Fruit fly (Drosophila melanogaster) whole organism, embryonic: Measurements from ENCODE around the gene Bet1.

Experiments
- CG10543 ChIP-seq: fragments of 200-800 bp; sonication (Bioruptor generic); optimal IDR thresholded peaks from 3 replicates; lab custom pipeline; 2017; ENCODE audit warnings: missing biosample characterization, mild to moderate bottlenecking, missing genetic modification characterization, moderate library complexity
- CG11723 ChIP-seq: fragments of 200-800 bp; sonication (Bioruptor generic); optimal IDR thresholded peaks from 2 replicates; lab custom pipeline; 2017; ENCODE audit warnings: missing biosample characterization, mild to moderate bottlenecking, missing genetic modification characterization
- CG12104 ChIP-seq: fragments of 200-800 bp; sonication (Bioruptor generic); optimal IDR thresholded peaks from 3 replicates; lab custom pipeline; 2016; ENCODE audit warnings: missing biosample characterization, missing genetic modification characterization
- CG12391 ChIP-seq: fragments of 200-800 bp; sonication (Bioruptor generic); optimal IDR thresholded peaks from 3 replicates; lab custom pipeline; 2018; ENCODE audit warnings: missing biosample characterization, mild to moderate bottlenecking, missing genetic modification characterization, moderate library complexity
- CG12659 ChIP-seq: fragments of 200-800 bp; sonication (Bioruptor generic); optimal IDR thresholded peaks from 3 replicates; lab custom pipeline; 2017; ENCODE audit warnings: mild to moderate bottlenecking, missing biosample characterization, missing genetic modification reagents, missing genetic modification characterization
- CG13894 ChIP-seq: fragments of 200-800 bp; sonication (Bioruptor generic); optimal IDR thresholded peaks from 3 replicates; lab custom pipeline; 2018; ENCODE audit warnings: missing biosample characterization, mild to moderate bottlenecking, missing genetic modification characterization, moderate library complexity
- CG16813 ChIP-seq: fragments of 200-800 bp; sonication (Bioruptor generic); IDR thresholded peaks from 3 replicates; pipeline ENCODE4 v1.3.6; 2022; ENCODE audit warnings: missing biosample characterization, missing genetic modification characterization; ENCODE audit not compliant: partially characterized antibody
- CG17359 ChIP-seq: fragments of 200-800 bp; sonication (Bioruptor generic); optimal IDR thresholded peaks from 3 replicates; lab custom pipeline; 2018; ENCODE audit warnings: missing biosample characterization, mild to moderate bottlenecking, missing genetic modification characterization, moderate library complexity
- CG17612 ChIP-seq: fragments of 200-800 bp; sonication (Bioruptor generic); IDR thresholded peaks from 2 replicates; pipeline ENCODE4 v1.3.6; 2022; ENCODE audit warnings: missing biosample characterization, missing genetic modification characterization
- CG1832 ChIP-seq: fragments of 200-800 bp; sonication (Bioruptor generic); optimal IDR thresholded peaks from 2 replicates; lab custom pipeline; 2017; ENCODE audit warnings: missing biosample characterization, mild to moderate bottlenecking, missing genetic modification characterization, inconsistent platforms
- CG2129 ChIP-seq: fragments of 200-800 bp; sonication (Bioruptor generic); IDR thresholded peaks from 2 replicates; pipeline ENCODE4 v1.3.6; 2022; ENCODE audit warnings: missing biosample characterization, missing genetic modification characterization; ENCODE audit not compliant: partially characterized antibody
- CG2199 ChIP-seq: fragments of 200-800 bp; sonication (Bioruptor generic); IDR thresholded peaks from 3 replicates; pipeline ENCODE4 v1.3.6; 2022; ENCODE audit warnings: missing biosample characterization, missing genetic modification characterization
- CG34376 ChIP-seq: fragments of 200-800 bp; sonication (Bioruptor generic); optimal IDR thresholded peaks from 2 replicates; lab custom pipeline; 2018; ENCODE audit warnings: missing biosample characterization, mild to moderate bottlenecking, missing genetic modification characterization
- CG6254 ChIP-seq: fragments of 200-800 bp; sonication (Bioruptor generic); optimal IDR thresholded peaks from 3 replicates; lab custom pipeline; 2017; ENCODE audit warnings: mild to moderate bottlenecking, missing biosample characterization, missing genetic modification reagents, missing genetic modification characterization
- CG6765 ChIP-seq: fragments of 200-800 bp; sonication (Bioruptor generic); optimal IDR thresholded peaks from 3 replicates; lab custom pipeline; 2017; ENCODE audit warnings: missing biosample characterization, mild to moderate bottlenecking, missing genetic modification characterization
- CG6854 ChIP-seq: fragments of 200-800 bp; sonication (Bioruptor generic); optimal IDR thresholded peaks from 3 replicates; lab custom pipeline; 2017; ENCODE audit warnings: missing biosample characterization, mild to moderate bottlenecking, missing genetic modification characterization
- CG8281 ChIP-seq: fragments of 200-800 bp; sonication (Bioruptor generic); optimal IDR thresholded peaks from 2 replicates; lab custom pipeline; 2018; ENCODE audit warnings: missing biosample characterization, mild to moderate bottlenecking, missing genetic modification characterization, moderate library complexity
- CG8290 ChIP-seq, 3 experiments: fragments of 200-800 bp; sonication (Bioruptor generic); optimal IDR thresholded peaks; 2 replicates each; lab custom pipeline; 2016 to 2019; ENCODE audit warnings: missing biosample characterization in 3 of 3, missing genetic modification characterization in 3 of 3, mild to moderate bottlenecking in 2 of 3, moderate library complexity in 1 of 3
- CkIIα-i1 ChIP-seq: fragments of 200-800 bp; sonication (Bioruptor generic); IDR thresholded peaks from 2 replicates; pipeline ENCODE4 v1.3.6; 2022; ENCODE audit warnings: missing biosample characterization, missing genetic modification characterization
- Deaf1 ChIP-seq: fragments of 200-800 bp; optimal IDR thresholded peaks from 3 replicates; lab custom pipeline; 2019; ENCODE audit warnings: missing biosample characterization, mild to moderate bottlenecking, missing genetic modification characterization, moderate library complexity
- Dip3 ChIP-seq: fragments of 200-800 bp; sonication (Bioruptor generic); optimal IDR thresholded peaks from 3 replicates; lab custom pipeline; 2016; ENCODE audit warnings: missing biosample characterization, missing genetic modification characterization
- Doc2 ChIP-seq: fragments of 200-800 bp; sonication (Bioruptor generic); IDR thresholded peaks from 2 replicates; pipeline ENCODE4 v1.3.6; 2022; ENCODE audit warnings: missing biosample characterization, missing genetic modification characterization
- E2f1 ChIP-seq: fragments of 200-800 bp; sonication (Bioruptor generic); IDR thresholded peaks from 2 replicates; pipeline ENCODE4 v1.3.6; 2022; ENCODE audit warnings: missing biosample characterization, missing genetic modification characterization
- Gug ChIP-seq: fragments of 200-800 bp; sonication (Bioruptor generic); IDR thresholded peaks from 4 replicates; pipeline ENCODE4 v1.3.6; 2022; ENCODE audit warnings: missing biosample characterization, missing genetic modification characterization
- H15 ChIP-seq: fragments of 200-800 bp; sonication (Bioruptor generic); IDR thresholded peaks from 3 replicates; pipeline ENCODE4 v1.3.6; 2022; ENCODE audit warnings: missing biosample characterization, missing genetic modification characterization
- HmgZ ChIP-seq: fragments of 200-800 bp; sonication (Bioruptor generic); optimal IDR thresholded peaks from 2 replicates; lab custom pipeline; 2018; ENCODE audit warnings: missing biosample characterization, mild to moderate bottlenecking, missing genetic modification characterization
- Jarid2 ChIP-seq: fragments of 200-800 bp; sonication (Bioruptor generic); optimal IDR thresholded peaks from 3 replicates; lab custom pipeline; 2017; ENCODE audit warnings: mild to moderate bottlenecking, missing biosample characterization, missing genetic modification reagents, missing genetic modification characterization
- Lhr ChIP-seq: fragments of 200-800 bp; sonication (Bioruptor generic); optimal IDR thresholded peaks from 3 replicates; lab custom pipeline; 2017; ENCODE audit warnings: mild to moderate bottlenecking, missing biosample characterization, missing genetic modification reagents, missing genetic modification characterization
- Mes4 ChIP-seq: fragments of 200-800 bp; sonication (Bioruptor generic); optimal IDR thresholded peaks from 2 replicates; lab custom pipeline; 2016; ENCODE audit warnings: missing biosample characterization, missing genetic modification characterization
- Opbp ChIP-seq: fragments of 200-800 bp; sonication (Bioruptor generic); IDR thresholded peaks from 3 replicates; pipeline ENCODE4 v1.3.6; 2022; ENCODE audit warnings: missing biosample characterization, missing genetic modification characterization; ENCODE audit not compliant: partially characterized antibody
- Xrp1 ChIP-seq: fragments of 200-800 bp; sonication (Bioruptor generic); IDR thresholded peaks from 2 replicates; pipeline ENCODE4 v1.3.6; 2022; ENCODE audit warnings: missing biosample characterization, missing genetic modification characterization
- ara ChIP-seq: fragments of 200-800 bp; sonication (Bioruptor generic); IDR thresholded peaks from 2 replicates; pipeline ENCODE4 v1.3.6; 2022; ENCODE audit warnings: missing biosample characterization, missing genetic modification characterization
- bcd ChIP-seq: fragments of 200-800 bp; sonication (Bioruptor generic); optimal IDR thresholded peaks from 2 replicates; lab custom pipeline; 2017; ENCODE audit warnings: missing biosample characterization, mild to moderate bottlenecking, missing genetic modification characterization
- chinmo ChIP-seq: fragments of 200-800 bp; sonication (Bioruptor generic); IDR thresholded peaks from 4 replicates; pipeline ENCODE4 v1.3.6; 2022; ENCODE audit warnings: missing biosample characterization, missing genetic modification characterization; ENCODE audit not compliant: partially characterized antibody
- dmrt99B ChIP-seq: fragments of 200-800 bp; sonication (Bioruptor generic); optimal IDR thresholded peaks from 2 replicates; lab custom pipeline; 2018; ENCODE audit warnings: missing biosample characterization, mild to moderate bottlenecking, missing genetic modification characterization, moderate library complexity
- fu2 ChIP-seq: fragments of 200-800 bp; sonication (Bioruptor generic); optimal IDR thresholded peaks from 2 replicates; lab custom pipeline; 2016; ENCODE audit warnings: missing biosample characterization, missing genetic modification characterization
- gce ChIP-seq: fragments of 200-800 bp; sonication (Bioruptor generic); IDR thresholded peaks from 3 replicates; pipeline ENCODE4 v1.3.6; 2022; ENCODE audit warnings: missing biosample characterization, missing genetic modification characterization
- grn ChIP-seq: fragments of 200-800 bp; sonication (Bioruptor generic); optimal IDR thresholded peaks from 3 replicates; lab custom pipeline; 2017; ENCODE audit warnings: missing biosample characterization, missing genetic modification characterization
- ken ChIP-seq: fragments of 200-800 bp; sonication (Bioruptor generic); IDR thresholded peaks from 3 replicates; pipeline ENCODE4 v1.3.6; 2022; ENCODE audit warnings: missing biosample characterization, missing genetic modification characterization
- knrl ChIP-seq: fragments of 200-800 bp; sonication (Bioruptor generic); IDR thresholded peaks from 3 replicates; pipeline ENCODE4 v1.3.6; 2022; ENCODE audit warnings: missing biosample characterization, missing genetic modification characterization; ENCODE audit not compliant: partially characterized antibody
- rib ChIP-seq: fragments of 200-800 bp; sonication (Bioruptor generic); IDR thresholded peaks from 2 replicates; pipeline ENCODE4 v1.3.6; 2022; ENCODE audit warnings: missing biosample characterization, missing genetic modification characterization
- scrt ChIP-seq: fragments of 200-800 bp; sonication (Bioruptor generic); optimal IDR thresholded peaks from 2 replicates; lab custom pipeline; 2018; ENCODE audit warnings: missing biosample characterization, mild to moderate bottlenecking, missing genetic modification characterization, moderate library complexity
- sens ChIP-seq: fragments of 200-800 bp; sonication (Bioruptor generic); peaks from one replicate; lab custom pipeline; 2016; ENCODE audit warnings: missing biosample characterization, missing genetic modification characterization
- sug ChIP-seq: fragments of 200-800 bp; optimal IDR thresholded peaks from 2 replicates; lab custom pipeline; 2019; ENCODE audit warnings: missing biosample characterization, mild to moderate bottlenecking, missing genetic modification characterization, moderate library complexity
- vnd ChIP-seq: fragments of 200-800 bp; sonication (Bioruptor generic); IDR thresholded peaks from 3 replicates; pipeline ENCODE4 v1.3.6; 2022; ENCODE audit warnings: missing biosample characterization, missing genetic modification characterization; ENCODE audit not compliant: partially characterized antibody

The Bet1 gene

DNA sequence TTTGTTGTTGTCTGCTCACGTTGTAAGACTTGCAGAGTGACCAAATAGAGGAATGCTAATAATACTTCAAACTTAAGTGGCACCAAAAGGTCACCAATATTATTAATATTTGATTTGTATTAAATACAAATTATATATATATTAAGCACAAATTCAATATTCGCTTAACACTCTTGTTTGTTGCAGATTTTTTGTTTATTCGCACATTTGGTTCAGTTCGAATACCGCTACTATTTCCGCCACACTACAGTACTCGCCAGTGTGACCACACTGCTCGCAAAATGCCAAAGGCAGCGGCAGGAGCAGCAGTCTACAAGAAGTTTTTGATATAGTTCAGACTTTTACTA is 2.9 kb downstream of the Bet1 start, which contains the start of gene Max (continued):
- TF ChIP-seq CG13894 (tag; lab: Kevin White, UChicago) (no peak), CkIIα-i1 (no peak), Dip3 (GFP tag; lab: Kevin White, UChicago) (no peak), CG6854 (GFP tag; lab: Kevin White, UChicago) (peak; percentile 56), CG6765 (GFP tag; lab: Kevin White, UChicago) (peak; percentile 3), knrl (GFP tag; lab: Robert Waterston, UW) (no peak), CG2199 (GFP tag; lab: Robert Waterston, UW) (no peak), CG8290 (GFP tag; optimal IDR thresholded peaks at IDR 0.05; lab: Kevin White, UChicago) (no peak), CG8290 (tag; optimal IDR thresholded peaks at IDR 0.05; lab: Kevin White, UChicago) (no peak), ara (GFP tag; lab: Robert Waterston, UW) (peak; percentile 79), CG8281 (tag; lab: Kevin White, UChicago) (peak; percentile 28)

DNA sequence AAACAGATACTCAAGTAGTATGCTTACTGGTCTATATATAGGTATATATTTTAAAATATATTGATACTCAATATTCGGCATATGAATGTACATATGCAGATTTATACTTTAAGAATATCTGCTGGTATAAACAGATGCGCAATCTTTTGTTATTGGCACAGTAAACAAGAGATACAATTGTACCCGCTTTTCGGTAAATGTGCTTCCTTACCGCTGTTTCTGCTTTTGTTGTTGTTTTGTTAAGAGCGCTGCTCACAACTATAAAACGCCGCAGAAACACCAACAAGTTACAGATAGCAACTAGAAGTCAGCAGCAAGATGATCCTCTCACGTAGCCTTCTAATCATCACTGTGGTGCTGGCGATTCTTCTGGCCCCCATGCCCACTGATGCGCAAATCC is 4.6 kb downstream of the Bet1 start, which contains the start of gene CG45081:
CG45081 (plus strand) TSS at position 301 of the 400 bp plus-strand sequence.
- 0 out of 2 replicates have a peak, but pooled peaks have one; percentile 16 for TF ChIP-seq Doc2
- no peak for TF ChIP-seq CG12659
- 0 out of 2 replicates have a peak, but pooled peaks have one; percentile 8 for TF ChIP-seq E2f1

DNA sequence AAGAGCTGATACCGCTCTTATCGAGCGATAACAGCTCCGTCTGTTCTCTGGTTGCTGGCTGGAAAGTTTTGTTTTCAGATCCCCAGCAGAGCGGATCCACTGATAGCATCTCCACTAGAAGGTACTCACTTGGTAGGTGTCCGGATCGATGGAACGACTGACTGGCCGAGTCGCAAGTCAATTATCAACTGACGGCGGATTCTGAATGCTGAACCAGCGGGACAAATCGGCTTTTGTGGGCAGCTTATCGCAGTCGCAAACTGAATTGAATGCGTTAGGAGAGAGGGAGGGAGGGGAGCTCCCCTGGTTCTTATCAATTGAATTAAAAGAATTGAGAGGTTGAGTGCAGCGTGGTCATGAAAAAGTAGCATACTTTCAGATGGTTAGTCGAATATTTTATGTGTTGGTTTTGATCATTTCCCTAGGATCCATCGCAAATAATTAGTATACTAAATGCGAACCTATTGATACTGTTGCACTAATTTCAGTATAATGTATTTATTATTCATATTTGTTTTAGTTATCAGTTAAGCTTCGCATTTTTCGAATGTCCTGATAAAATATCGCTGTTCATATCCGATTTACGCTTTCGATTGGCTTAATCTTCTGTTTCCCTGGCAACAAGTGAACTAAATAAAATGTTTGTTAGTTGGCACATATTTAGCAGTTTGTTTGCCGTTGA is 7.7 kb downstream of the Bet1 start, which contains the start of the genes Aldh7A1 and CG14085:
Aldh7A1 (minus strand) TSS at position 194 of the 682 bp plus-strand sequence.
CG14085 (plus strand) TSS at position 632 of the 682 bp plus-strand sequence.
- no peak for TF ChIP-seq Gug (GFP tag; lab: Robert Waterston, UW)
- 0 out of 3 replicates have a peak, but pooled peaks have one; percentile 6 for TF ChIP-seq CG16813 (GFP tag; lab: Robert Waterston, UW)
- TF ChIP-seq H15 (GFP tag; lab: Robert Waterston, UW) = no peak
- TF ChIP-seq rib (GFP tag; lab: Robert Waterston, UW) = peak; percentile 62; the same call in 1 of the 2 replicates
- no peak for TF ChIP-seq bcd (GFP tag; lab: Kevin White, UChicago)
- TF ChIP-seq HmgZ (tag; lab: Kevin White, UChicago) = peak; percentile 72
- peak; percentile 90 for TF ChIP-seq CG34376 (GFP tag; lab: Kevin White, UChicago)
- peak; percentile 96 for TF ChIP-seq grn
- TF ChIP-seq CG2129 (GFP tag; lab: Robert Waterston, UW) = no peak
- no peak; the same call in 2 of the 3 replicates for TF ChIP-seq ken (GFP tag; lab: Robert Waterston, UW)
- 0 out of 3 replicates have a peak, but pooled peaks have one; percentile 38 for TF ChIP-seq vnd
- 0 out of 3 replicates have a peak, but pooled peaks have one; percentile 30 for TF ChIP-seq Opbp
- peak; percentile 18 for TF ChIP-seq CG6254 (GFP tag; lab: Kevin White, UChicago)
- peak; percentile 28 for TF ChIP-seq sens (GFP tag; lab: Kevin White, UChicago)
- no peak for TF ChIP-seq dmrt99B
- no peak for TF ChIP-seq CG17612
- TF ChIP-seq CG11723 = no peak
- TF ChIP-seq CG8281 (tag; lab: Kevin White, UChicago) = peak; percentile 99
- TF ChIP-seq sug (tag; lab: Kevin White, UChicago) = peak; percentile 100
- TF ChIP-seq chinmo (GFP tag; lab: Robert Waterston, UW) = peak; percentile 92; the same call in 3 of the 4 replicates
- peak; percentile 65 for TF ChIP-seq Jarid2
- TF ChIP-seq Xrp1 (GFP tag; lab: Robert Waterston, UW) = no peak
- TF ChIP-seq CG17359 (tag; lab: Kevin White, UChicago) = no peak
- TF ChIP-seq CG1832 = no peak
- TF ChIP-seq fu2 (GFP tag; lab: Kevin White, UChicago) = no peak
- no peak for TF ChIP-seq Mes4 (GFP tag; lab: Kevin White, UChicago)
- no peak for TF ChIP-seq scrt (GFP tag; lab: Kevin White, UChicago)
- TF ChIP-seq CG10543 = peak; percentile 72
- TF ChIP-seq gce = 0 out of 3 replicates have a peak, but pooled peaks have one; percentile 37
- TF ChIP-seq Deaf1 = peak; percentile 78
- no peak for TF ChIP-seq CG12104
- no peak for TF ChIP-seq Lhr (GFP tag; lab: Kevin White, UChicago)
- no peak for TF ChIP-seq CG12391 (tag; lab: Kevin White, UChicago)
